Fruit fly (Drosophila melanogaster): Measurements from ENCODE around the gene CG32066.

DNA sequence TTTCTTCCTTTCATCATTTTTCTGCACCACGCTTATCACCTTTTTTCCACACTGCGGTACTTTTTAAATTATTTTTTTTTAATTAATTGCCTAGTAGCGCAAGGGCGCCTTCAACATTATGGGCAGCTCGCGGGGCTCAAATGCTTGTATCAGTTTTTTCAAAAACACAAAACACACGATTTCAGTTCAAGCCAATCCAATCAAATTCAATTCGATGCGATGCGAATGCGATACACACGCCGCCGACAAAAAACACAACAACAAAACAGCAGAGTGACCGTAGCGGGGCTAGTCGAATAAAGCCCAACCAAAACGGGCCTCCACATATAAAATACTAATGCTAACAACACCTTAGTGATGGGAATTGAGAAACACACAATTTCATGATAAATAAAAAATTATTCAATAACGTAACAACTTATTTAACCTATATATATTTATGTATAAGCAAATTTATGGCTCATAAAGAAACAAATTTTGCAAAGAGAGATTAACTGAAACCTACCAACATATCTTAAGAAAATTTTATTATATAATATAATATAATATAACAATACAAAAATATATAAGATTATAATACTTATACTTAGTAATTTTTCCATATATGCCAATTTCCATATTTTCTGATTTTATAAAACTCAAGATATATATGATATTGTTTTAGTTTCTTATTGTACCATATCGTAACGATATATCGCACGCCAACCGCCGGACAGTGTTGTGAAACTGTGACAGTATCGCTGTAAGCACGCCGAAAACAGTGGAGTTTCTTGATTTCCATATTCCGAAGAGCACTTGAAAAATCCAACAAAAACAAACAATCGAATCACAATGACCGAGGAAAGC is at the start of gene CG32066, which contains the start of gene CG8003:
- TF ChIP-seq ttk (optimal IDR thresholded peaks at IDR 0.05) (no peak), Sin3A (optimal IDR thresholded peaks at IDR 0.05) (no peak), psq (optimal IDR thresholded peaks at IDR 0.05) (no peak), Myc (optimal IDR thresholded peaks at IDR 0.05) (no peak), h (optimal IDR thresholded peaks at IDR 0.05) (no peak)
